Worm (Caenorhabditis elegans): ENCODE measurements around the gene H40L08.7.

- TF ChIP-seq sptf-1 (tag; optimal IDR thresholded peaks at IDR 0.05) (no peak), cnd-1 (tag; optimal IDR thresholded peaks at IDR 0.05) (no peak), unc-62 (GFP tag; optimal IDR thresholded peaks at IDR 0.05) (no peak), ces-1 (GFP tag; optimal IDR thresholded peaks at IDR 0.05) (peak; percentile 85)
Observed at ce11 chrX:15125138-15125537, 47.6 kb upstream of the H40L08.7 start.
